Worm (Caenorhabditis elegans): ENCODE results near the gene ZK1307.8.

- TF ChIP-seq nhr-41 (GFP tag; IDR thresholded peaks at IDR 0.05), result no peak
- no peak for TF ChIP-seq R02D3.7 (tag; optimal IDR thresholded peaks at IDR 0.05)
Measured at ce11 chrII:9611347-9611923, 13.0 kb upstream of the ZK1307.8 start, which contains the start of the genes T15H9.5 and T15H9.4.

All from whole organism, L4 larva.